Fruit fly (Drosophila melanogaster): ENCODE data around the gene Dci.
A peak's percentile ranks its signal among the peaks of the same experiment; 100 is the strongest.

Dci gene

dm6 chr3L:851061-851460 lies at the start of gene Dci (continued):
- TF ChIP-seq stwl (tag; optimal IDR thresholded peaks at IDR 0.05) (peak; percentile 30), CG6272 (GFP tag; IDR thresholded peaks at IDR 0.05) (peak; percentile 62), salm (tag; optimal IDR thresholded peaks at IDR 0.05) (no peak), Myb (GFP tag; optimal IDR thresholded peaks at IDR 0.05) (peak; percentile 10), CG15269 (tag; optimal IDR thresholded peaks at IDR 0.05) (no peak), CG11723 (GFP tag; optimal IDR thresholded peaks at IDR 0.05) (peak; percentile 22), lmd (GFP tag; IDR thresholded peaks at IDR 0.05) (peak; percentile 46; the same call in 1 of the 2 replicates), Drgx (GFP tag; IDR thresholded peaks at IDR 0.05) (no peak), TFAM (GFP tag; optimal IDR thresholded peaks at IDR 0.05) (no peak), h (optimal IDR thresholded peaks at IDR 0.05) (no peak), CG15011 (GFP tag; optimal IDR thresholded peaks at IDR 0.05) (no peak), CG3838 (GFP tag; optimal IDR thresholded peaks at IDR 0.05) (peak; percentile 20), cas (GFP tag; IDR thresholded peaks at IDR 0.05) (peak; percentile 74), emc (GFP tag; optimal IDR thresholded peaks at IDR 0.05) (no peak), ATbp (GFP tag; optimal IDR thresholded peaks at IDR 0.05) (peak; percentile 33), Mad (GFP tag; optimal IDR thresholded peaks at IDR 0.05) (peak; percentile 29), CG9437 (GFP tag; optimal IDR thresholded peaks at IDR 0.05) (peak; percentile 19), bowl (GFP tag; IDR thresholded peaks at IDR 0.05) (peak; percentile 37; the same call in 1 of the 2 replicates), ftz-f1 (GFP tag; optimal IDR thresholded peaks at IDR 0.05) (no peak), CG7839 (tag; optimal IDR thresholded peaks at IDR 0.05) (peak; percentile 49), CG1647 (GFP tag; optimal IDR thresholded peaks at IDR 0.05) (peak; percentile 66), B-H1 (GFP tag; IDR thresholded peaks at IDR 0.05) (peak; percentile 49; the same call in 2 of the 3 replicates), CG7963 (GFP tag; IDR thresholded peaks at IDR 0.05; ENCODE audit: partially characterized antibody) (peak; percentile 65), CG3995 (GFP tag; optimal IDR thresholded peaks at IDR 0.05) (peak; percentile 98), Mes4 (GFP tag; optimal IDR thresholded peaks at IDR 0.05) (peak; percentile 39), CG10267 (tag; optimal IDR thresholded peaks at IDR 0.05) (peak; percentile 73), Eip74EF (GFP tag; optimal IDR thresholded peaks at IDR 0.05) (no peak), CkIIα-i1 (GFP tag; IDR thresholded peaks at IDR 0.05) (no peak), CG12104 (GFP tag; optimal IDR thresholded peaks at IDR 0.05) (peak; percentile 48), CG34376 (GFP tag; optimal IDR thresholded peaks at IDR 0.05) (no peak), CG1792 (GFP tag; optimal IDR thresholded peaks at IDR 0.05) (peak; percentile 47), cwo (GFP tag; optimal IDR thresholded peaks at IDR 0.05) (no peak), CG9817 (tag; optimal IDR thresholded peaks at IDR 0.05) (peak; percentile 72), hkb (optimal IDR thresholded peaks at IDR 0.05) (peak; percentile 63), hkb (GFP tag; IDR thresholded peaks at IDR 0.05) (peak; percentile 74), maf-S (GFP tag; optimal IDR thresholded peaks at IDR 0.05) (peak; percentile 52), CG8359 (GFP tag; optimal IDR thresholded peaks at IDR 0.05; ENCODE audit: borderline replicate concordance) (no peak), br (optimal IDR thresholded peaks at IDR 0.05) (no peak), Dek (tag; optimal IDR thresholded peaks at IDR 0.05) (peak; percentile 16), CG2199 (GFP tag; IDR thresholded peaks at IDR 0.05) (0 out of 3 replicates have a peak, but pooled peaks have one; percentile 73), gsb (GFP tag; IDR thresholded peaks at IDR 0.05) (no peak; the same call in 1 of the 2 replicates), Poxn (GFP tag; IDR thresholded peaks at IDR 0.05) (peak; percentile 64; the same call in 1 of the 2 replicates), gt (GFP tag; IDR thresholded peaks at IDR 0.05) (no peak), Six4 (GFP tag; optimal IDR thresholded peaks at IDR 0.05) (peak; percentile 12), ewg (GFP tag; optimal IDR thresholded peaks at IDR 0.05) (peak; percentile 46), NfI (GFP tag; optimal IDR thresholded peaks at IDR 0.05) (peak; percentile 56), CG17829 (tag; optimal IDR thresholded peaks at IDR 0.05) (peak; percentile 64), Usf (GFP tag; optimal IDR thresholded peaks at IDR 0.05) (peak; percentile 31), luna (GFP tag; optimal IDR thresholded peaks at IDR 0.05) (no peak), zfh1 (GFP tag; IDR thresholded peaks at IDR 0.05) (peak; percentile 54; the same call in 2 of the 3 replicates), CG6765 (GFP tag; optimal IDR thresholded peaks at IDR 0.05) (no peak), Optix (GFP tag; IDR thresholded peaks at IDR 0.05) (peak; percentile 82)

Measured in whole organism, embryonic.